Worm (Caenorhabditis elegans): Measurements from ENCODE around the gene exos-1.
A peak's percentile ranks its signal among the peaks of the same experiment; 100 is the strongest.
"Not testable (repeated sequence)": the region's sequence is repeated elsewhere in the genome, so short reads cannot be mapped to it uniquely, and the experiment has no call there.

Gene exos-1

ce11 chrIII:11007552-11008272 lies 1.1 kb upstream of the exos-1 start, which contains the start of the genes fipr-17 and Y48A6B.3:
Gene fipr-17 (minus strand): TSS chrIII:11007602.
Gene Y48A6B.3 (plus strand): TSS chrIII:11008222.
- TF ChIP-seq ama-1 (optimal IDR thresholded peaks at IDR 0.05) (no peak), ceh-13 (GFP tag; optimal IDR thresholded peaks at IDR 0.05) (no peak), F13C5.2 (tag; optimal IDR thresholded peaks at IDR 0.05) (peak; percentile 83), tra-4 (tag; optimal IDR thresholded peaks at IDR 0.05) (peak; percentile 25)

- TF ChIP-seq hmg-4 (GFP tag; optimal IDR thresholded peaks at IDR 0.05), result no peak
- no peak for TF ChIP-seq tra-4 (tag; optimal IDR thresholded peaks at IDR 0.05)
- TF ChIP-seq ets-7 (tag; optimal IDR thresholded peaks at IDR 0.05), result no peak
- TF ChIP-seq hnd-1 (tag; optimal IDR thresholded peaks at IDR 0.05), result no peak
- TF ChIP-seq sea-1 (GFP tag; conservative IDR thresholded peaks at IDR 0.05), result no peak
- TF ChIP-seq tbx-11 (GFP tag; IDR thresholded peaks at IDR 0.05), result no peak
- no peak for TF ChIP-seq hmbx-1 (tag; optimal IDR thresholded peaks at IDR 0.05)
Observed at ce11 chrIII:11010597-11010996, 1.8 kb downstream of the exos-1 start.

DNA sequence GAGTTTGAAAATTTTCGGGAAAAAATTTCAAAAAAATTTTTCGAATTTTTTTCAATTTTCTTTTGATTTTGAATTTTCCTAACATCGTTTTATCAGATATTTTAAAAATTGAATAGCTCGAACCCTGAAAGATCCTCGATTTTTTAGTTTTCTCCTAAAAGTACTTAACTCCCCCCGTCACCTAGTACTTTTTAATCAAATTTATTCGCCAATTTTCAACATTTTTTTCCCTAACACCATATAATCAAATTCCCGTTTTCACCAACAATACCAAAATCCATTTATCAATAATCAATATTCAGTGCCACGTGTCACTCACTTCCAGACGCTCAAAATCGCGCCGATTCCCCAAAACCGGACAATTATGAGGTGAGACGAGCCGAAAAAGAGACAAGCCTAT lies 3.4 kb downstream of the exos-1 start, which contains the start of gene kvs-4:
kvs-4 (plus strand) TSS at position 301 of the 400 bp plus-strand sequence.
- no peak for TF ChIP-seq ceh-36 (tag; optimal IDR thresholded peaks at IDR 0.05)
- no peak for TF ChIP-seq hmg-4 (GFP tag; optimal IDR thresholded peaks at IDR 0.05)
- TF ChIP-seq F13C5.2 (tag; optimal IDR thresholded peaks at IDR 0.05), result no peak
- TF ChIP-seq scrt-1 (GFP tag; IDR thresholded peaks at IDR 0.05), result no peak
- TF ChIP-seq tra-4 (tag; optimal IDR thresholded peaks at IDR 0.05), result no peak
- no peak for TF ChIP-seq ceh-13 (GFP tag; optimal IDR thresholded peaks at IDR 0.05)

ce11 chrIII:11022278-11022677 lies 13.4 kb downstream of the exos-1 start:
- TF ChIP-seq ceh-36 (tag; optimal IDR thresholded peaks at IDR 0.05) (no peak), tra-4 (tag; optimal IDR thresholded peaks at IDR 0.05) (no peak), B0310.2 (tag; optimal IDR thresholded peaks at IDR 0.05) (no peak), pes-1 (GFP tag; IDR thresholded peaks at IDR 0.05) (no peak), hmg-4 (GFP tag; optimal IDR thresholded peaks at IDR 0.05) (no peak)

DNA sequence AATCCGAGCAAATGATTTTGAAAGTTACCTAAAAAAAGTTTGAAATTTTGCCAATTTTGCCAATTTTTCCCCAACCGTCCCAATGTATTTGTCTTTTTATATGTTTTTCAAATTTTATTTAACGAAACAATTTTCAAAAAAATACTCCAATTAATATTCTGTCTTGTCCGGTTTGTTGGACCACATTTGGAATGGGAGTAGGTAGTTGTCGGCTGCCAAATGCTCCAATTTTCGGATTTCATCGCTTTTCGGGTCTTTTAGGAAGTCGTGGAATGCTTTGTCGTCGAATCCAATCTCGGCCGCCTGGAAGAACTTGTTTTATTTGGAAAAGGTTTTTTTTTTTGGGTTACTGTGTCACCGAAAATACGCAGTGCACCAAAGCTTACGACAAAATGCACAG lies 16.3 kb downstream of the exos-1 start:
- no peak for TF ChIP-seq ama-1 (optimal IDR thresholded peaks at IDR 0.05)
- TF ChIP-seq scrt-1 (GFP tag; IDR thresholded peaks at IDR 0.05), result no peak
- TF ChIP-seq ceh-13 (GFP tag; optimal IDR thresholded peaks at IDR 0.05), result no peak
- TF ChIP-seq pes-1 (GFP tag; IDR thresholded peaks at IDR 0.05), result no peak
- no peak for TF ChIP-seq ets-7 (tag; optimal IDR thresholded peaks at IDR 0.05)
- TF ChIP-seq aly-1 (tag; optimal IDR thresholded peaks at IDR 0.05), result no peak
- no peak for TF ChIP-seq hmbx-1 (tag; optimal IDR thresholded peaks at IDR 0.05)
- no peak for TF ChIP-seq F13C5.2 (tag; optimal IDR thresholded peaks at IDR 0.05)
- no peak for TF ChIP-seq B0310.2 (tag; optimal IDR thresholded peaks at IDR 0.05)
- no peak for TF ChIP-seq tra-4 (tag; optimal IDR thresholded peaks at IDR 0.05)
- TF ChIP-seq sea-1 (GFP tag; conservative IDR thresholded peaks at IDR 0.05), result no peak

- TF ChIP-seq B0310.2 (tag; optimal IDR thresholded peaks at IDR 0.05) (no peak), ceh-36 (tag; optimal IDR thresholded peaks at IDR 0.05) (no peak), F13C5.2 (tag; optimal IDR thresholded peaks at IDR 0.05) (no peak), hmg-4 (GFP tag; optimal IDR thresholded peaks at IDR 0.05) (no peak), ceh-13 (GFP tag; optimal IDR thresholded peaks at IDR 0.05) (no peak), aly-1 (tag; optimal IDR thresholded peaks at IDR 0.05) (no peak), tbx-37 (GFP tag; conservative IDR thresholded peaks at IDR 0.05) (no peak), flt-1 (GFP tag; IDR thresholded peaks at IDR 0.05) (no peak), hmbx-1 (tag; optimal IDR thresholded peaks at IDR 0.05) (no peak), pes-1 (GFP tag; IDR thresholded peaks at IDR 0.05) (no peak), tra-4 (tag; optimal IDR thresholded peaks at IDR 0.05) (no peak)
Observed at ce11 chrIII:11026516-11027048, 17.7 kb downstream of the exos-1 start, which contains the start of gene Y48A6B.7. Gene Y48A6B.7 (minus strand): TSS chrIII:11026566.

DNA sequence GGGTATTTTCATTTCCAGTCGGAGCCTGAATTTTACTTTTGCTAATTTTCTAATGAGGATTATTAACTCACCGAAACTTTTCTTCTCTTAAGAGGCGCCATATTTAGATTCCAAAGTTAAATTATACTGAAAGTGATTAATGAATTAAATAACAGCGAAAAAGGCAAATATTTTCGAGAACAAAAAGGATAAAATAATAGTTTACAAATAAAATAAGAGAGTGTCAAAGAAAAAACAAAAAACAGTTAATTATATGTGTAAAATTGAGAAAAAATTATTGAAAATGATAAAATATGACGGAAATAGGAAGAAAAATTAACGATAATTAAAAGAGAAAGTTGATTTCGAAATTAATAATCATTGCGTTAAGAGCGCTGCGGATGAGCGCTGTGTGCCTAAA lies 20.5 kb downstream of the exos-1 start, which contains the start of gene Y48A6B.8:
Y48A6B.8 (minus strand) TSS at position 101 of the 400 bp plus-strand sequence.
- not testable (repeated sequence) for TF ChIP-seq B0310.2 (tag; optimal IDR thresholded peaks at IDR 0.05); ceh-36 (tag; optimal IDR thresholded peaks at IDR 0.05); tbx-11 (GFP tag; IDR thresholded peaks at IDR 0.05)

ce11 chrIII:11031309-11031708 lies 22.5 kb downstream of the exos-1 start, which contains the start of gene Y48A6B.14:
Gene Y48A6B.14 (plus strand): TSS chrIII:11031609.
- TF ChIP-seq tra-4 (tag; optimal IDR thresholded peaks at IDR 0.05) (no peak), aly-1 (tag; optimal IDR thresholded peaks at IDR 0.05) (no peak)

DNA sequence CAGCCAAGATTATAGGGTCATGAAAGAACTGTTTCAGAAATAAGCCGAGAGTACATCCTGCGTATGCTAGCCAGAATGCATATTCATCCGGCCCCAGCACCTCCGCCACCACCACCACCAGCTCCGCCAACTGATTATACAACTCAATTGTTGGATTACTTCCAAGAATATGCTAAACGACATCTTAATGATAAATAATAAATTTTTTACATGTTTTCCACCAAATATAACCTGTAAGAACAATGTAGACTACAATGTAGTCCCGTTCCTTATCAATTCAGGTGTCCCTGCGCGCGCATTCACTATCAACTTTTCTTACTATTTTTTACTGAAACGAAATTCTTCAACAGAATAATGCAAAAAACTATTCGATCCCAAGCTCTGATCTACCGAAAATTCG lies 24.0 kb downstream of the exos-1 start, which contains the start of gene Y48A6B.9:
Y48A6B.9 (plus strand) TSS at position 301 of the 400 bp plus-strand sequence.
- no peak for TF ChIP-seq ceh-13 (GFP tag; optimal IDR thresholded peaks at IDR 0.05)

Data from whole organism, early embryonic.